Worm (Caenorhabditis elegans) whole organism, L1 larva: Measurements from ENCODE around the gene bath-38.

Source experiments
- ces-1 ChIP-seq: fragments of 150-350 bp; optimal IDR thresholded peaks from 2 replicates; lab custom pipeline; 2014; ENCODE audit warnings: missing biosample characterization, missing genetic modification reagents, missing genetic modification characterization
- dpl-1 ChIP-seq, 3 experiments: fragments of 150-350 bp in 2 of 3; sonication (generic microtip) in 1 of 3; optimal IDR thresholded peaks; 2 replicates each; lab custom pipeline; 2014 to 2017; ENCODE audit warnings: missing biosample characterization in 3 of 3, missing genetic modification characterization in 3 of 3, missing genetic modification reagents in 3 of 3
- fos-1 ChIP-seq: fragments of 150-350 bp; optimal IDR thresholded peaks from 2 replicates; lab custom pipeline; 2014; ENCODE audit warnings: missing biosample characterization, missing genetic modification characterization
- jun-1 ChIP-seq: fragments of 150-350 bp; optimal IDR thresholded peaks from 2 replicates; lab custom pipeline; 2014; ENCODE audit warnings: missing biosample characterization, missing genetic modification reagents, missing genetic modification characterization
- lin-13 ChIP-seq: fragments of 150-350 bp; optimal IDR thresholded peaks from 2 replicates; lab custom pipeline; 2014; ENCODE audit warnings: missing biosample characterization, missing genetic modification reagents, missing genetic modification characterization
- lin-35 ChIP-seq, 2 experiments: fragments of 150-350 bp; optimal IDR thresholded peaks; 2 replicates each; lab custom pipeline; 2014; ENCODE audit warnings: missing biosample characterization in 2 of 2, missing genetic modification characterization in 2 of 2, missing genetic modification reagents in 2 of 2
- pax-3 ChIP-seq: fragments of 200-800 bp; sonication (Bioruptor generic); optimal IDR thresholded peaks from 2 replicates; lab custom pipeline; 2018; ENCODE audit warnings: mild to moderate bottlenecking, missing genetic modification characterization, moderate library complexity, missing compliant biosample characterization
- ztf-11 ChIP-seq, 2 experiments: sonication (generic microtip); optimal IDR thresholded peaks; 2 replicates each; lab custom pipeline; 2016 to 2017; ENCODE audit warnings: missing genetic modification characterization in 2 of 2, missing biosample characterization in 1 of 2, missing compliant biosample characterization in 1 of 2

DNA sequence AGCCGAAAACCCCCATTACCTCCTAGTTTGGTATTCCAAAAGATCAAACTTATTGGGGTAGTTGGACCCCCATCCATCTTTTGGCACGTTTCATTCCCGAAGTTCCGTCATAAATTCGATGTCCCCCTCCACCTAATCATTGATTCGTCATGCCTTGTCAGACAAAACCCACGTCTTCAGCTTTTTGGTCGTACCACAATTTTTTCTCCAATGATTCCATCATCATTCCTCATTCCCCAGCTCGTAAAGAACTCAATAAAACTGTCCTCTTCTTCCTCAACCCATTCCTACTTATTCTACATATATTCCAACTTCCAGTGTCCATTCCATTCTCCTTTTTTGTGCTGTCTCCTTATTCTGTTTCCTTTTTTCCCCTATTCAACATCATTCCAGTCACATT, 3.5 kb upstream of the bath-38 start, which contains the start of gene flp-4:
- TF ChIP-seq pax-3 (tag; lab: Kevin White, UChicago) (no peak), jun-1 (tag; lab: Kevin White, UChicago) (no peak), dpl-1 (GFP tag; optimal IDR thresholded peaks at IDR 0.05; lab: Kevin White, UChicago) (no peak), lin-35 (GFP tag; optimal IDR thresholded peaks at IDR 0.05; lab: Kevin White, UChicago) (no peak), ztf-11 (tag; optimal IDR thresholded peaks at IDR 0.05; lab: Kevin White, UChicago) (no peak), ces-1 (no peak), fos-1 (tag; lab: Kevin White, UChicago) (no peak), lin-13 (GFP tag; lab: Kevin White, UChicago) (no peak)
